Fruit fly (Drosophila melanogaster): Measurements from ENCODE around the gene CG4835.

CG4835 gene

dm6 chr3L:5479490-5479889, at the start of gene CG4835:
TSS of gene CG4835 (plus strand) at chr3L:5479790.
- no peak for TF ChIP-seq CG11617 (GFP tag; optimal IDR thresholded peaks at IDR 0.05)
- no peak for TF ChIP-seq Hr96 (GFP tag; optimal IDR thresholded peaks at IDR 0.05)
- TF ChIP-seq CG5204 (GFP tag; optimal IDR thresholded peaks at IDR 0.05) = no peak
- TF ChIP-seq pad (GFP tag; optimal IDR thresholded peaks at IDR 0.05) = no peak
- TF ChIP-seq tj (GFP tag; optimal IDR thresholded peaks at IDR 0.05) = no peak
- no peak for TF ChIP-seq Crg-1 (GFP tag; optimal IDR thresholded peaks at IDR 0.05)
- TF ChIP-seq bab1 (GFP tag; optimal IDR thresholded peaks at IDR 0.05) = no peak
- TF ChIP-seq Mnt (GFP tag; optimal IDR thresholded peaks at IDR 0.05) = no peak
- TF ChIP-seq cic (GFP tag; optimal IDR thresholded peaks at IDR 0.05) = no peak
- TF ChIP-seq kay (GFP tag; ENCODE audit: borderline replicate concordance) = no peak
- TF ChIP-seq CG14711 (tag; optimal IDR thresholded peaks at IDR 0.05) = no peak
- TF ChIP-seq CG1620 (GFP tag; optimal IDR thresholded peaks at IDR 0.05) = no peak
- TF ChIP-seq CG7101 (tag; optimal IDR thresholded peaks at IDR 0.05) = no peak

- TF ChIP-seq bab1 (GFP tag; optimal IDR thresholded peaks at IDR 0.05) (no peak), CG1620 (GFP tag; optimal IDR thresholded peaks at IDR 0.05) (no peak), CG12768 (GFP tag; optimal IDR thresholded peaks at IDR 0.05) (no peak), Mnt (GFP tag; optimal IDR thresholded peaks at IDR 0.05) (no peak), Clk (GFP tag; optimal IDR thresholded peaks at IDR 0.05) (no peak)
Observed at dm6 chr3L:5447087-5447486, 32.5 kb upstream of the CG4835 start.

DNA sequence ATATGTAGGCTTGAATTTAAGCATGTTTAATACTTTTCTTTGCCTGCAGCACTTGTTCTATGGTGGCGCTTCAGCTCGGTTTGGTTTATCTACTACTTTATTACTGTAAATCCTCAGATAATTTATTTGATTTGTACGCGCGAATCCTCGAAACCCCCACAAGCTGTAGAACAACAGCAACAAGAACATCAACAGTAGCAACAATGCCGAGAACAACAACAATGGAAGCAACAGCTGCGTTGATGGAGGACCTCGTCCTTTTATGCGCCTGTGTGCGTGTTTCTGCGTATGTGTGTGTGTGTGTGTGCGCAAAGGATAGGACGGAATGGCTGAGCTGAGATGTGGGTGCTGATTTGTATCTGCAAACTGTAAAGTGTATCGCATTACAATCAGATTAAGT, 31.7 kb upstream of the CG4835 start:
- no peak for TF ChIP-seq CG7101 (tag; optimal IDR thresholded peaks at IDR 0.05)
- TF ChIP-seq CG12768 (GFP tag; optimal IDR thresholded peaks at IDR 0.05) = no peak
- no peak for TF ChIP-seq Mnt (GFP tag; optimal IDR thresholded peaks at IDR 0.05)
- no peak for TF ChIP-seq CG11617 (GFP tag; optimal IDR thresholded peaks at IDR 0.05)
- TF ChIP-seq kay (GFP tag; ENCODE audit: borderline replicate concordance) = no peak
- no peak for TF ChIP-seq CG7045 (GFP tag; optimal IDR thresholded peaks at IDR 0.05)
- TF ChIP-seq toe (GFP tag; optimal IDR thresholded peaks at IDR 0.05) = no peak
- TF ChIP-seq CG1620 (GFP tag; optimal IDR thresholded peaks at IDR 0.05) = no peak
- no peak for TF ChIP-seq tj (GFP tag; optimal IDR thresholded peaks at IDR 0.05)
- TF ChIP-seq CG5204 (GFP tag; optimal IDR thresholded peaks at IDR 0.05) = no peak
- no peak for TF ChIP-seq CG14711 (tag; optimal IDR thresholded peaks at IDR 0.05)
- no peak for TF ChIP-seq Crg-1 (GFP tag; optimal IDR thresholded peaks at IDR 0.05)
- no peak for TF ChIP-seq bab1 (GFP tag; optimal IDR thresholded peaks at IDR 0.05)
- TF ChIP-seq pad (GFP tag; optimal IDR thresholded peaks at IDR 0.05) = no peak
- TF ChIP-seq cnc (optimal IDR thresholded peaks at IDR 0.05) = no peak
- no peak for TF ChIP-seq Clk (GFP tag; optimal IDR thresholded peaks at IDR 0.05)
- no peak for TF ChIP-seq cic (GFP tag; optimal IDR thresholded peaks at IDR 0.05)

DNA sequence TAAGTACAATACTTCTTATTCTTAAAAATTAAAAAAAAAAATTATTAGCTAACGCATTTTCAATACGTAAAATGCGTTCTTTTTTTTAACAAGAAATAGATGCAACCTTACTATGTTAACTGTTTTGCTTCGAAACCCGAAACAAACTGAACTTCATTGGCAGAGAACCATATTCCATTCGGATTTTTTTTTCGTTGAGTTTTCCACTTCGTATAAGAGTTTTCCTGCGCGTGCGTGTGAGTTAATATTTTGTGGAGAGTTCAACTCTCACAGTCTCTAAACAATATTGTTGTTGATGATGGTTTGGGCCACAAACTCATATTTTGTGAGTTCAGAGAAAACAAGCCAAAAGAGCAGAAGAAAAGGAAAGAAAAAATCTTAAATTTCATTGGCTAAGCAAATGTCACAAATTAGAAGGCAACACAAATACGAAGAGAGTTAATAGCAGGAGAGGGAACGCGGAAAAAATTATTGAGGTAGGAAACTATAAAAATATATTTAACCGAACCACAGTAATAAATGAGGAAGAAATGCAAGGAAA, 27.0 kb upstream of the CG4835 start:
- TF ChIP-seq bab1 (GFP tag; optimal IDR thresholded peaks at IDR 0.05) = no peak
- no peak for TF ChIP-seq Mnt (GFP tag; optimal IDR thresholded peaks at IDR 0.05)
- no peak for TF ChIP-seq pad (GFP tag; optimal IDR thresholded peaks at IDR 0.05)
- no peak for TF ChIP-seq CG1620 (GFP tag; optimal IDR thresholded peaks at IDR 0.05)
- no peak for TF ChIP-seq CG14711 (tag; optimal IDR thresholded peaks at IDR 0.05)
- no peak for TF ChIP-seq CG11617 (GFP tag; optimal IDR thresholded peaks at IDR 0.05)
- no peak for TF ChIP-seq ovo (GFP tag; optimal IDR thresholded peaks at IDR 0.05)
- TF ChIP-seq kay (GFP tag; ENCODE audit: borderline replicate concordance) = no peak
- TF ChIP-seq Hr96 (GFP tag; optimal IDR thresholded peaks at IDR 0.05) = no peak

- TF ChIP-seq CG14711 (tag; optimal IDR thresholded peaks at IDR 0.05) = no peak
- no peak for TF ChIP-seq bab1 (GFP tag; optimal IDR thresholded peaks at IDR 0.05)
- no peak for TF ChIP-seq CG33017 (tag; optimal IDR thresholded peaks at IDR 0.05)
- no peak for TF ChIP-seq CG5204 (GFP tag; optimal IDR thresholded peaks at IDR 0.05)
- TF ChIP-seq CG7045 (GFP tag; optimal IDR thresholded peaks at IDR 0.05) = no peak
- TF ChIP-seq kay (GFP tag; ENCODE audit: borderline replicate concordance) = no peak
- TF ChIP-seq CG11617 (GFP tag; optimal IDR thresholded peaks at IDR 0.05) = no peak
- TF ChIP-seq Crg-1 (GFP tag; optimal IDR thresholded peaks at IDR 0.05) = no peak
- TF ChIP-seq cnc (optimal IDR thresholded peaks at IDR 0.05) = no peak
- no peak for TF ChIP-seq CG1620 (GFP tag; optimal IDR thresholded peaks at IDR 0.05)
- no peak for TF ChIP-seq toe (GFP tag; optimal IDR thresholded peaks at IDR 0.05)
- TF ChIP-seq CG12768 (GFP tag; optimal IDR thresholded peaks at IDR 0.05) = no peak
- TF ChIP-seq Clk (GFP tag; optimal IDR thresholded peaks at IDR 0.05) = no peak
Observed at dm6 chr3L:5498858-5499257, 19.3 kb downstream of the CG4835 start, which contains the start of gene blanks. TSS of gene blanks (minus strand) at chr3L:5498958.

dm6 chr3L:5510760-5511159, 31.2 kb downstream of the CG4835 start, which contains the start of gene CG34342:
TSS of gene CG34342 (minus strand) at chr3L:5510860.
- TF ChIP-seq CG7101 (tag; optimal IDR thresholded peaks at IDR 0.05) (no peak), CG14711 (tag; optimal IDR thresholded peaks at IDR 0.05) (no peak), pad (GFP tag; optimal IDR thresholded peaks at IDR 0.05) (no peak), CG33017 (tag; optimal IDR thresholded peaks at IDR 0.05) (no peak), Clk (GFP tag; optimal IDR thresholded peaks at IDR 0.05) (no peak), CG11617 (GFP tag; optimal IDR thresholded peaks at IDR 0.05) (no peak), toe (GFP tag; optimal IDR thresholded peaks at IDR 0.05) (no peak), CG7045 (GFP tag; optimal IDR thresholded peaks at IDR 0.05) (no peak), CG5204 (GFP tag; optimal IDR thresholded peaks at IDR 0.05) (no peak), Crg-1 (GFP tag; optimal IDR thresholded peaks at IDR 0.05) (no peak), cic (GFP tag; optimal IDR thresholded peaks at IDR 0.05) (no peak), kay (GFP tag; ENCODE audit: borderline replicate concordance) (no peak), cnc (optimal IDR thresholded peaks at IDR 0.05) (no peak), Mnt (GFP tag; optimal IDR thresholded peaks at IDR 0.05) (no peak), tj (GFP tag; optimal IDR thresholded peaks at IDR 0.05) (no peak), ovo (GFP tag; optimal IDR thresholded peaks at IDR 0.05) (no peak), Hr96 (GFP tag; optimal IDR thresholded peaks at IDR 0.05) (no peak), CG1620 (GFP tag; optimal IDR thresholded peaks at IDR 0.05) (no peak), bab1 (GFP tag; optimal IDR thresholded peaks at IDR 0.05) (no peak)

Data from whole organism, adult.